Worm (Caenorhabditis elegans) whole organism, L2 larva: Measurements from ENCODE around the gene pals-33.

Source experiments
- ama-1 ChIP-seq: fragments of 150-350 bp; optimal IDR thresholded peaks from 2 replicates; lab custom pipeline; 2018; ENCODE audit warnings: inconsistent platforms
- blmp-1 ChIP-seq: sonication (generic microtip); optimal IDR thresholded peaks from 2 replicates; lab custom pipeline; 2017; ENCODE audit warnings: missing genetic modification characterization, mild to moderate bottlenecking, missing compliant biosample characterization, antibody characterized with exemption, moderate library complexity; ENCODE audit not compliant: insufficient read depth
- fos-1 ChIP-seq: fragments of 150-350 bp; optimal IDR thresholded peaks from 2 replicates; lab custom pipeline; 2014; ENCODE audit warnings: missing biosample characterization, missing genetic modification characterization
- mdl-1 ChIP-seq, 2 experiments: fragments of 150-350 bp in 1 of 2; sonication (generic microtip) in 1 of 2; optimal IDR thresholded peaks; 2 replicates each; lab custom pipeline; 2017; ENCODE audit warnings: missing biosample characterization in 2 of 2, missing genetic modification characterization in 2 of 2
- nhr-10 ChIP-seq: sonication (generic microtip); optimal IDR thresholded peaks from 2 replicates; lab custom pipeline; 2017; ENCODE audit warnings: missing biosample characterization, missing genetic modification characterization
- nhr-12 ChIP-seq: fragments of 150-350 bp; optimal IDR thresholded peaks from 2 replicates; lab custom pipeline; 2014; ENCODE audit warnings: missing biosample characterization, missing genetic modification characterization
- skn-1 ChIP-seq: sonication (generic microtip); optimal IDR thresholded peaks from 2 replicates; lab custom pipeline; 2017; ENCODE audit warnings: missing biosample characterization, missing genetic modification characterization
- unc-55 ChIP-seq: fragments of 150-350 bp; sonication (generic microtip); optimal IDR thresholded peaks from 3 replicates; lab custom pipeline; 2014; ENCODE audit warnings: missing biosample characterization, missing genetic modification reagents, missing genetic modification characterization

ce11 chrV:3706893-3707292 is 33.7 kb downstream of the pals-33 start:
- TF ChIP-seq unc-55 (GFP tag; lab: Kevin White, UChicago) (no peak), ama-1 (lab: Kevin White, UChicago) (no peak), fos-1 (no peak), blmp-1 (tag; lab: Kevin White, UChicago) (no peak), nhr-12 (tag; lab: Kevin White, UChicago) (no peak), nhr-10 (tag; lab: Kevin White, UChicago) (no peak), skn-1 (tag; lab: Kevin White, UChicago) (no peak), mdl-1 (tag; optimal IDR thresholded peaks at IDR 0.05; lab: Kevin White, UChicago) (no peak)
